Worm (Caenorhabditis elegans) whole organism, L1 larva: ENCODE data around the gene F10C1.23.

ENCODE experiments used
- mef-2 ChIP-seq: fragments of 150-350 bp; optimal IDR thresholded peaks from 2 replicates; lab custom pipeline; 2014; ENCODE audit warnings: missing biosample characterization, missing genetic modification characterization
- pag-3 ChIP-seq: sonication (generic microtip); optimal IDR thresholded peaks from 2 replicates; lab custom pipeline; 2017; ENCODE audit warnings: missing genetic modification characterization, mild to moderate bottlenecking, missing compliant biosample characterization, antibody characterized with exemption, borderline replicate concordance; ENCODE audit not compliant: insufficient read depth
- skn-1 ChIP-seq: fragments of 150-350 bp; optimal IDR thresholded peaks from 2 replicates; lab custom pipeline; 2014; ENCODE audit warnings: missing biosample characterization, missing genetic modification characterization
- unc-62 ChIP-seq: fragments of 150-350 bp; optimal IDR thresholded peaks from 2 replicates; lab custom pipeline; 2014; ENCODE audit warnings: missing biosample characterization, missing genetic modification reagents, missing genetic modification characterization

DNA sequence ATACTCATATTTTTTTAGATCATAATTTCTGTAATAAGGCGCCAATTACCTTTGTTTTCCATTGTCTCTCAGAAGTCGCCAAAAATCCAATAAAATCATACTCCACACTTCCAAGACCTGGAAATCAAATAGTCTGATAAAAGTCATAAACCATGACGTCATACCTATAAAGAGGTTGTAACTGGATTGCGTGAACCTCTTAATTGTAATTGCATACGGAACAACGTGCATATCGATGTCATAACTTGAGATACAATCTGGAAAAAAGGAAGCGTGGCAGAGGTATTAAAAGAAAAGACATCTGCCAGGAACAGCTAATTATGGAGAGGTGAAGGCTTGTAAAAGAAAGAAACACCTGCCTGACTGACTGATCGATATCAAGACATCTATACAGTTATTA, 12.8 kb upstream of the F10C1.23 start, which contains the start of gene F10C1.9:
- TF ChIP-seq mef-2 (tag; lab: Kevin White, UChicago) (no peak), pag-3 (tag; lab: Kevin White, UChicago) (no peak), unc-62 (GFP tag; lab: Kevin White, UChicago) (no peak), skn-1 (tag; lab: Kevin White, UChicago) (no peak)
